Fruit fly (Drosophila melanogaster) Kc167 (cell line): Measurements from ENCODE around the gene CG4970.

Experiments used
- Myc ChIP-seq: fragments of >200 bp; optimal IDR thresholded peaks from 2 replicates; lab custom pipeline; 2017; ENCODE audit warnings: missing external identifiers
- Sin3A ChIP-seq: fragments of >200 bp; optimal IDR thresholded peaks from 2 replicates; lab custom pipeline; 2018; ENCODE audit warnings: missing external identifiers
- h ChIP-seq: fragments of >200 bp; optimal IDR thresholded peaks from 3 replicates; lab custom pipeline; 2018; ENCODE audit warnings: missing external identifiers
- insv ChIP-seq: fragments of >200 bp; optimal IDR thresholded peaks from 3 replicates; lab custom pipeline; 2018; ENCODE audit warnings: missing external identifiers
- psq ChIP-seq: fragments of >200 bp; optimal IDR thresholded peaks from 2 replicates; lab custom pipeline; 2017; ENCODE audit warnings: missing external identifiers
- ttk ChIP-seq: sonication (Bioruptor generic); optimal IDR thresholded peaks from 2 replicates; lab custom pipeline; 2017; ENCODE audit warnings: missing external identifiers

Gene CG4970

dm6 chr2L:11516526-11517441 is at the start of gene CG4970, which contains the start of gene Dlg5:
Gene CG4970, plus strand, starts transcription at chr2L:11517391.
Gene Dlg5, minus strand, starts transcription at chr2L:11517081.
- TF ChIP-seq Myc (no peak), Sin3A (lab: Kevin White, UChicago) (no peak), psq (no peak), h (lab: Kevin White, UChicago) (no peak), ttk (no peak), insv (lab: Kevin White, UChicago) (no peak)

DNA sequence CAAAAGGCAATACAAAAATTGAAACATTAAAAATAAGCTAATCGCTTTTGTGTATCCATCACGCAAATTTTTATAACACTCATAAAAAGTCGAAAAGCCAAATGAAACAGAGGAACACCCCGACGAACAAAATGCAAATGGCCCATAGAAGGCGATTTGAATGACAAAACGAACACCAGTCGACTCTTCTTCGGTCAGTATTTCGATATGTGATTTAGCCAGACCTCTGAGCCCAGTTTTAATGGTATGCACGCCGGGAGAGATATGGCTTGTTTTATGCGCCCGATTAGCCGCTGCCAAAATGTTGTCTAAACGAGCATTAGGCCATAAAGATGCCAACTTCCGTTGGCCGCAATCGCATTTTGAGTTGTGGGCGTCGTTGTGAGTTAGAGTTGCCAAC is 49.1 kb upstream of the CG4970 start:
- TF ChIP-seq ttk (no peak), Myc (no peak), h (lab: Kevin White, UChicago) (no peak), Sin3A (lab: Kevin White, UChicago) (no peak), insv (lab: Kevin White, UChicago) (no peak), psq (no peak)

- TF ChIP-seq h (lab: Kevin White, UChicago) (no peak), ttk (no peak), Sin3A (lab: Kevin White, UChicago) (no peak)
Observed at dm6 chr2L:11469973-11470372, 47.2 kb upstream of the CG4970 start.

DNA sequence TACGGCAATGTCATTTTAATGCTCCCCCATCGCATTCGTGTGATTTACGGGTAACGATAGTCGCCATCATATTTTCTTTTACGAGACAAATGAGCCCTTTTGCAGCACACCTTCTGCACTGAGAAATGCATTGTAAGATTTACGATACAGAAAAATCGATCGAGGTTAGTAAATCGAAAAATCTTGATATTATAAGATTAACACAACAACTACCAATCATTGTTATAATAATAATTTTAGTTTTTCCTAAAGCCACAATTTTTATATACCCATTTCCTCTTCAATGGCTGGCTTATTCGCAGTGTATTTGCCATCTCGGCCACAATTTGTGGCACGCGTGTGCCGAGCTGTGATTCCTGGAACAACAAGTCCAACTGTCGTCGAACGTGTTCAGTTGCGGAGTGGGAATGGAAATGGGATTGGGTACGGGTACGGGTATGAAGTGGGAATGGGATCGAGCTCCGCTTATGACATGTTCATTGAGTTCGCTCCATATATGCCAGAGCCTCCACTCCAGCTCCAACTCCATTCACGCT is 45.1 kb upstream of the CG4970 start:
- TF ChIP-seq Myc (no peak), psq (no peak), ttk (no peak), h (lab: Kevin White, UChicago) (no peak), Sin3A (lab: Kevin White, UChicago) (no peak), insv (lab: Kevin White, UChicago) (no peak)

dm6 chr2L:11474960-11475359 is 42.2 kb upstream of the CG4970 start:
- TF ChIP-seq ttk (no peak), Sin3A (lab: Kevin White, UChicago) (no peak), Myc (no peak), insv (lab: Kevin White, UChicago) (no peak), psq (no peak), h (lab: Kevin White, UChicago) (no peak)

DNA sequence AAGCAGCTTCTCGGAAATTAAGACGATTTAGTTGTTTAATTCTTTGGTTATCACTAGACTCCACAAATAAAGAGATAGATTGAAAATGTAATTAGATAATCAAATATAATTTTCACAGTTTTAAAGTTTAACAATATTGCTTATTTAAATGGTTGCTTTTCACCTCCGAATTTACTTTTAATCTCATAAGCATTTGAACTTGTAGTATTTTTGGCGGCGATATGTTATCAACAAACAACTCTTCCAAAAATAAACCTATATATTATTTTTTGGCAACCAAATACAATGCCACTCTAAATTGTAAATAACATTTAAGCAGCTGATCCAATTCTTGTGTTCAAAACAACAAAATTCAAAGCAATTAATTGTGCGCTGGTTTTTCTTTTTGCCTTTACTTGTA is 32.8 kb upstream of the CG4970 start, which contains the start of the genes CG43355 and sala:
TSS of gene CG43355 (plus strand) at position 301 of the 400 bp plus-strand sequence.
TSS of gene sala (plus strand) at position 301 of the 400 bp plus-strand sequence.
- TF ChIP-seq ttk (no peak), insv (lab: Kevin White, UChicago) (no peak)

DNA sequence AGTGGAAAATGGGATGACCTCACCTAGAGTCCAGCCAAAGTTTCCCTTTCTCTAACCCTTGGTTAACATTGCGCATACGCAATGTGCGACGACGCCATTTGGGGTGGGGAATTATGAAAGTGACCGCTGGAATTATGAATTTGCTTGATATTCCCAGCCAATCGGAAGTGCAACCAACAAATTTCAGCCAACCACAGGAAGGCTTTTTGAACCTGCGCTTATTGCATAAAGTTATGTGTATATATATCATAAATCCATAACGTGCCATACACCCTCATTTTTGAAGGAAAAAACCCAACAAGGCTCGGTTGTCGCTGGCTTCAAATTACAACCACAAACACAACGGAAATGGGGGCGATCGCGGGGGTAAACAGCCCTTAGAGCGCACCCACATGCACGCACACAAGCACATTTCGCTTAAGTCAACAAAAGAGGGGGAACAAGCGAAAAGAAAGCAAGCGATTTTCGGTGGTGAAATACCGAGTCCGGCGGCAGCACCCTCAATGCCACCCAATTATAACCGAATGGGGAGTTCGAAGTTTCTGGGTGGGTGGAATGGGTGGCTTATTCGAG is 28.6 kb upstream of the CG4970 start:
- no peak for TF ChIP-seq Sin3A (lab: Kevin White, UChicago)
- no peak for TF ChIP-seq ttk
- no peak for TF ChIP-seq psq

dm6 chr2L:11493933-11494332 is 23.3 kb upstream of the CG4970 start:
- TF ChIP-seq ttk (no peak), Myc (no peak), Sin3A (lab: Kevin White, UChicago) (no peak), psq (no peak), insv (lab: Kevin White, UChicago) (no peak), h (lab: Kevin White, UChicago) (no peak)

DNA sequence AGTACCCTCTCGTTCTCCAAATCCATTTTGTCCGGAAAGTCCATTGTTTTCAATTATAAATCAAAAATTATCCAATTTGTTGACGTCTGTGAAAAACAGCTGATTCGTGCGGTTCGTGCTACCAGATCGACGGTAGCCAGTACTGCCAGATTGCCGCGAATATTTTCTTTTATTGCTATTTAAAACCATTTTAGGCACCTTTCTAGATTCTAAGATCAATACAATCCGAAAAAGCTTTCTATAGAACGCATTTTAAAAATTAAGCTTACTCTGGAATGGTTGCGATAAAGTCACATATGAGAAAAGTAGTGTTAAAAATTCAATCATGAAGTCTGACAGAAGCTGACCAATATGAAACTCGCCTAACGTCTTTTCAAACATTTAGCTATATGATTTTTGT is 18.4 kb upstream of the CG4970 start, which contains the start of gene Cog8:
TSS of gene Cog8 (minus strand) at position 110 of the 400 bp plus-strand sequence.
- no peak for TF ChIP-seq psq
- no peak for TF ChIP-seq Sin3A (lab: Kevin White, UChicago)
- no peak for TF ChIP-seq insv (lab: Kevin White, UChicago)

DNA sequence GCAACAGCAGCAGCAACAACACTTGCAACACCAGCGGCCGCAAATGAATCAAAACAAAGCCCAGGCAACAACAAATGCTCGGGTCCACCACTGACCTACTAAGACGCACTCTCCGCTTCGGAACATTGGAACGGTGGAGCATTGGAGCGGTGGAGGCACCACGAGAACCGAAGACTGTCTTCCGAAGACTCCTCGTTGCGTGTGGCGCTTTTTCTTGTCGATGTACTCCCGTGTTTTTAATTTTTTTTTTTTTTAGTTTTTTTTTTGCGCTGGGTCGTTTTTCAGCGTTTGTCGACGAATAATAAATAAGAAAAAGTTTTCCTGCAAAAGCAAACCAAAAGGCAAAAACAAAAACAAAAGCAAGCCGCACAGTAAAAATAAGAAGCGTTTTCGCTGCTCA is 16.5 kb upstream of the CG4970 start:
- TF ChIP-seq Myc (no peak), psq (no peak), ttk (no peak), insv (lab: Kevin White, UChicago) (no peak), h (lab: Kevin White, UChicago) (no peak), Sin3A (lab: Kevin White, UChicago) (no peak)

DNA sequence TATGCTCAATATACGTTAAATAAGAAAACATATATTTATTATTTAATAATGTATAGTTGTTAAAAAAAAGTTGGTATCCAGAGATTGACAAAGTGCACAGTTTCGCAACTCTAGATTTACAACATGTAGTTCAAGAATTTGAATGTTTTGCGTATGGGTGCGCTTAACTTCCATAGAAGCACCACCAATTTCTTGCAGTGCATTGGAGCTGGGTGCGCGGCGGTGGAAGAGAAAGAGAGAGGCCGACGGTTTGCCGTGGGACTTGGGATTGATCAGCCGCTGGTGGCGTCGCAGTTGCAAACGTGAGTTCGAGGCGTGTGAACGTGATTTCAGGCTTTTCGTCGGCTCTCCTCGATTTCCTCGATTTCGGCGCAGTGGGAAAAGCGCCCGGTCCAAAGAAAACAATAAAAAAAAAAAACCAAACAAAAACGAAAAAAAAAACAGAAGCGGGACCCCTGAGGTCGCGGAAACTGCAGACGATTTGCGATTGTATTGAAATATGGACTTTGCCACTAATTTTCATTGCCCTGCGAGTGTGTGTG is 15.7 kb upstream of the CG4970 start, which contains the start of gene spz4:
TSS of gene spz4 (plus strand) at position 289 of the 542 bp plus-strand sequence.
- no peak for TF ChIP-seq Myc
- TF ChIP-seq psq, result no peak

- TF ChIP-seq Myc (no peak), ttk (no peak), insv (lab: Kevin White, UChicago) (no peak), psq (no peak), Sin3A (lab: Kevin White, UChicago) (no peak), h (lab: Kevin White, UChicago) (no peak)
Observed at dm6 chr2L:11502698-11503097, 14.5 kb upstream of the CG4970 start.
